Fruit fly (Drosophila melanogaster): ENCODE data around the gene Ddrgk1.
A peak's percentile ranks its signal among the peaks of the same experiment; 100 is the strongest.

The Ddrgk1 gene

DNA sequence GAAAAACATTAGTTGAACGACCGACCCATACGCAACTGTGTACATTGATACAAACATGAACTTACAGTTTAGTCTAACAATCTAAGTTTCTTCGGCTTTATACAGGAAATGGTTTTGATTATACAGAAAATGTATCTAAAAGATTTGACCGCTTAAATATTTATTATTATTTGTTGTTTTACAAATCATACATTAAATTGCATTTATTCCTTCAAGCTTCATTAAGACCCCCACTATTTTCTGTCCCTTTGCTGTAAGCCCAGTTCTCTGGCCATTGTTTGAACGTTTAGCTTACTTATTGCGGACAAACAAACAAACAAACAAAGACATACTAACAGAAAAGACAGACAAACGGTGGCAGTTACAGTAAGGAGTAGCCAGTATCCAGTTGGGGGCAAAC, 39.4 kb downstream of the Ddrgk1 start (continued):
- TF ChIP-seq Eip75B (GFP tag; optimal IDR thresholded peaks at IDR 0.05): no peak
- no peak for TF ChIP-seq CG6163 (GFP tag; IDR thresholded peaks at IDR 0.05)
- TF ChIP-seq CG6808 (GFP tag; optimal IDR thresholded peaks at IDR 0.05): no peak
- no peak for TF ChIP-seq esn (GFP tag; optimal IDR thresholded peaks at IDR 0.05)
- no peak for TF ChIP-seq fd59A (GFP tag; optimal IDR thresholded peaks at IDR 0.05)
- TF ChIP-seq Blimp-1 (GFP tag; optimal IDR thresholded peaks at IDR 0.05): no peak
- TF ChIP-seq CG3919 (GFP tag; optimal IDR thresholded peaks at IDR 0.05): no peak
- TF ChIP-seq CG16779 (tag; optimal IDR thresholded peaks at IDR 0.05): no peak
- TF ChIP-seq Smox (GFP tag; optimal IDR thresholded peaks at IDR 0.05): no peak
- peak; percentile 7 for TF ChIP-seq CG6276 (GFP tag; optimal IDR thresholded peaks at IDR 0.05)
- no peak for TF ChIP-seq Ets21C (GFP tag; optimal IDR thresholded peaks at IDR 0.05)
- no peak for TF ChIP-seq fkh (GFP tag; optimal IDR thresholded peaks at IDR 0.05)
- no peak for TF ChIP-seq Met (GFP tag; optimal IDR thresholded peaks at IDR 0.05)
- peak; percentile 58 for TF ChIP-seq Eip78C (GFP tag)

DNA sequence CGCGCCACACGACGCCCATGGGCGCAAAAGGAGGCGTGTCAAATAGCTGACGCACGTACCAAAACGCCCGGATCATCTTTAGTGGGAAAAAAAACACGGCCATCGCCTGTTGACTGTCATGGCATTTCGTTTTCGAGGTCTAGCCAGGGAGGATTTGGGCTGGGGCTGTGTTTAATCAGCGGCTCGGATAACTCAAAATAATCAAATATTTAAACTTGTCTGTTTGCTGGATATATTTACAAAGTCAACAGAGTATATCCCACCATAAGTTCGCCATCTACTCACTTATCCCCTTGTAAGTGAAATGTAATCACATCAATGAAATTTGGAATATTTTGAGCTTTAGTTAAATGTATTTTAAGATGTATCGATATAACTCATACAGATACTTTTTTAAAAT, 45.9 kb downstream of the Ddrgk1 start:
- TF ChIP-seq CG8632 (GFP tag; optimal IDR thresholded peaks at IDR 0.05) (no peak), lz (GFP tag; optimal IDR thresholded peaks at IDR 0.05) (no peak), salr (GFP tag; optimal IDR thresholded peaks at IDR 0.05) (no peak), Sox14 (GFP tag; optimal IDR thresholded peaks at IDR 0.05) (no peak), svp (GFP tag) (no peak), dac (GFP tag; optimal IDR thresholded peaks at IDR 0.05) (no peak), Met (GFP tag; optimal IDR thresholded peaks at IDR 0.05) (no peak), fd85E (GFP tag; optimal IDR thresholded peaks at IDR 0.05) (no peak), CG16779 (tag; optimal IDR thresholded peaks at IDR 0.05) (no peak)

DNA sequence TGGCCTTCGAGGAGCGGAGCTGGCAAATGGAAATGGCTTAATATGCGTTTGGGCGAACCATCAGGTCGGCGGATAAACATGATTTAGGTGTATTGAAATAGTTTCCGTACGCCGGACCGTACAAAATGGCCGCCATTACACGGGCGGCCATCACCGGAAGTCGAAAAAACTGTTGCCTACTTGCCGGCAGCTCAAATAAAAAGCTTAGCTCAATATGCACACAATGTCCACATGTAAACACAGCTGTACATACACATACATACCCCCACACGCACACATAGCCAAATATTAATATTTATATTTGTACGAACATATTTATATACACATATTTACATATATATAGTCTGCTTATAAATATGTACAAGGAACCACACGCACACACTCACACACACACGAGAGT, 48.3 kb downstream of the Ddrgk1 start:
- TF ChIP-seq CG1621 (tag; optimal IDR thresholded peaks at IDR 0.05) (peak; percentile 49), CG16779 (tag; optimal IDR thresholded peaks at IDR 0.05) (no peak), CG10631 (GFP tag; optimal IDR thresholded peaks at IDR 0.05) (no peak), OdsH (GFP tag; optimal IDR thresholded peaks at IDR 0.05) (peak; percentile 25), CG8632 (GFP tag; optimal IDR thresholded peaks at IDR 0.05) (peak; percentile 2), Met (GFP tag; optimal IDR thresholded peaks at IDR 0.05) (no peak), Eip78C (GFP tag) (peak; percentile 70), CG15336 (GFP tag; IDR thresholded peaks at IDR 0.05) (peak; percentile 27; the same call in 1 of the 2 replicates), Ets21C (GFP tag; optimal IDR thresholded peaks at IDR 0.05) (no peak), CG10669 (GFP tag; optimal IDR thresholded peaks at IDR 0.05) (no peak), fkh (GFP tag; optimal IDR thresholded peaks at IDR 0.05) (peak; percentile 60), topi (GFP tag; optimal IDR thresholded peaks at IDR 0.05) (peak; percentile 6), vri (GFP tag; optimal IDR thresholded peaks at IDR 0.05) (no peak), Sox15 (GFP tag; optimal IDR thresholded peaks at IDR 0.05) (no peak), CG6163 (GFP tag; IDR thresholded peaks at IDR 0.05) (0 out of 3 replicates have a peak, but pooled peaks have one; percentile 19), CG32006 (GFP tag; optimal IDR thresholded peaks at IDR 0.05) (no peak), CG11294 (GFP tag; IDR thresholded peaks at IDR 0.05) (0 out of 2 replicates have a peak, but pooled peaks have one; percentile 12), net (GFP tag; optimal IDR thresholded peaks at IDR 0.05) (peak; percentile 33), CG3919 (GFP tag; optimal IDR thresholded peaks at IDR 0.05) (peak; percentile 35), Sox102F (GFP tag; optimal IDR thresholded peaks at IDR 0.05) (no peak), achi (GFP tag; optimal IDR thresholded peaks at IDR 0.05) (peak; percentile 38), eg (GFP tag; IDR thresholded peaks at IDR 0.05) (peak; percentile 56; the same call in 2 of the 3 replicates), CG11762 (GFP tag; optimal IDR thresholded peaks at IDR 0.05; ENCODE audit: insufficient read depth) (no peak), CG34406 (GFP tag; optimal IDR thresholded peaks at IDR 0.05) (peak; percentile 33), CG9139 (GFP tag; optimal IDR thresholded peaks at IDR 0.05) (no peak), CG6792 (GFP tag; optimal IDR thresholded peaks at IDR 0.05) (no peak)

All from whole organism, prepupa.